Worm (Caenorhabditis elegans): ENCODE measurements around the gene C28G1.6.
A peak's percentile ranks its signal among the peaks of the same experiment; 100 is the strongest.

Gene C28G1.6

DNA sequence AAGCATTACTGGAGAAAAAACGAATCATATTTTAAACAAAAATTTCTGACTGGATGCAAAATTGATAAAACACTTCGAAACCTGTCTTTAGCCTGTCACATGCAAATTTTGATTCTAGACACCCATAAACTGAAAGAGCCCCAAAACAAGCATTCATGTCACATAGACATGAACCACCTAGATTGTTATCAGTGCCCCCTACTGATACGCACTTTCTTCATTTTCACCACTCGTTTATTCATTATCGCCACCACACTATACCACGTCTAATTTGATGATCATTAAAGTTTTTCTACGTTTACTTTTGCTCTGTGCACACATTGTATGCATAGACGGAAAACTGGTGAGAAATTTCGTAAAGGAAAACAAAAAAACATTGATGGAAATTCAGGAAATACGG, 19.1 kb downstream of the C28G1.6 start, which contains the start of gene cnnm-2:
TSS of gene cnnm-2 (plus strand) at position 190 of the 400 bp plus-strand sequence.
- TF ChIP-seq elt-2 (tag; optimal IDR thresholded peaks at IDR 0.05) (peak; percentile 65), pqm-1 (tag; optimal IDR thresholded peaks at IDR 0.05) (peak; percentile 14), snpc-4 (tag; optimal IDR thresholded peaks at IDR 0.05) (no peak), lin-35 (GFP tag; optimal IDR thresholded peaks at IDR 0.05) (peak in 1 of 2 experiments; percentile 30)

- TF ChIP-seq aha-1 (tag; optimal IDR thresholded peaks at IDR 0.05), result no peak
- TF ChIP-seq nhr-76 (tag; optimal IDR thresholded peaks at IDR 0.05), result peak; percentile 7
- no peak for TF ChIP-seq nhr-12 (tag; optimal IDR thresholded peaks at IDR 0.05)
- TF ChIP-seq skn-1 (tag; optimal IDR thresholded peaks at IDR 0.05), result peak; percentile 76
- no peak for TF ChIP-seq hlh-4 (tag; optimal IDR thresholded peaks at IDR 0.05)
- no peak for TF ChIP-seq C34B4.2 (tag; optimal IDR thresholded peaks at IDR 0.05)
- no peak for TF ChIP-seq lin-39 (tag; optimal IDR thresholded peaks at IDR 0.05)
- TF ChIP-seq dpl-1 (GFP tag; optimal IDR thresholded peaks at IDR 0.05), result peak; percentile 22 to 40 (median 29)
- no peak for TF ChIP-seq sup-37 (GFP tag; optimal IDR thresholded peaks at IDR 0.05)
- TF ChIP-seq pag-3 (tag; optimal IDR thresholded peaks at IDR 0.05; ENCODE audit: borderline replicate concordance, insufficient read depth), result no peak
- TF ChIP-seq elt-2 (tag; optimal IDR thresholded peaks at IDR 0.05), result peak; percentile 80
- peak; percentile 69 for TF ChIP-seq mab-9 (GFP tag; IDR thresholded peaks at IDR 0.05)
- peak; percentile 94 for TF ChIP-seq mep-1 (tag; optimal IDR thresholded peaks at IDR 0.05)
- TF ChIP-seq unc-86 (tag; optimal IDR thresholded peaks at IDR 0.05), result peak; percentile 91
- peak; percentile 66 for TF ChIP-seq nhr-237 (tag; optimal IDR thresholded peaks at IDR 0.05)
- TF ChIP-seq fkh-8 (tag; optimal IDR thresholded peaks at IDR 0.05), result peak; percentile 96
- no peak for TF ChIP-seq nhr-84 (tag; optimal IDR thresholded peaks at IDR 0.05)
- TF ChIP-seq unc-62 (GFP tag; optimal IDR thresholded peaks at IDR 0.05), result no peak
- TF ChIP-seq lin-35 (GFP tag; optimal IDR thresholded peaks at IDR 0.05), result peak; percentile 63 to 81
- TF ChIP-seq lin-15B (tag; optimal IDR thresholded peaks at IDR 0.05), result no peak
- TF ChIP-seq hpl-2 (GFP tag; optimal IDR thresholded peaks at IDR 0.05), result peak; percentile 27
- TF ChIP-seq ceh-63 (GFP tag; optimal IDR thresholded peaks at IDR 0.05), result no peak
- peak; percentile 63 for TF ChIP-seq lin-13 (GFP tag; optimal IDR thresholded peaks at IDR 0.05)
- TF ChIP-seq rnt-1 (tag; optimal IDR thresholded peaks at IDR 0.05), result peak; percentile 71
- 0 out of 2 replicates have a peak, but pooled peaks have one; percentile 34 for TF ChIP-seq grh-1 (GFP tag; IDR thresholded peaks at IDR 0.05)
- TF ChIP-seq isw-1 (GFP tag; IDR thresholded peaks at IDR 0.05), result peak; percentile 71
- peak; percentile 78 for TF ChIP-seq xbp-1 (tag; optimal IDR thresholded peaks at IDR 0.05)
- peak; percentile 69 to 95 for TF ChIP-seq mdl-1 (tag; optimal IDR thresholded peaks at IDR 0.05)
- peak; percentile 75 for TF ChIP-seq C16A3.4 (tag; optimal IDR thresholded peaks at IDR 0.05)
- TF ChIP-seq egl-27 (tag; optimal IDR thresholded peaks at IDR 0.05), result peak in 1 of 2 experiments; percentile 57
- no peak for TF ChIP-seq tlp-1 (tag; optimal IDR thresholded peaks at IDR 0.05)
- TF ChIP-seq sptf-1 (tag; optimal IDR thresholded peaks at IDR 0.05), result no peak
- peak; percentile 89 for TF ChIP-seq egl-13 (tag; optimal IDR thresholded peaks at IDR 0.05)
- peak; percentile 85 for TF ChIP-seq tbx-2 (tag; optimal IDR thresholded peaks at IDR 0.05)
- TF ChIP-seq ztf-4 (tag; optimal IDR thresholded peaks at IDR 0.05), result peak; percentile 59
- TF ChIP-seq snpc-4 (tag; optimal IDR thresholded peaks at IDR 0.05), result peak; percentile 62
- no peak for TF ChIP-seq vab-15 (tag; optimal IDR thresholded peaks at IDR 0.05)
- TF ChIP-seq nhr-77 (tag; optimal IDR thresholded peaks at IDR 0.05), result peak; percentile 72
- TF ChIP-seq unc-130 (tag; optimal IDR thresholded peaks at IDR 0.05), result no peak
- TF ChIP-seq lsy-2 (tag; optimal IDR thresholded peaks at IDR 0.05), result peak; percentile 65 to 85
- no peak for TF ChIP-seq ceh-90 (tag; optimal IDR thresholded peaks at IDR 0.05)
- peak; percentile 99 for TF ChIP-seq lin-14 (GFP tag; optimal IDR thresholded peaks at IDR 0.05)
- peak; percentile 87 for TF ChIP-seq swsn-7 (tag; optimal IDR thresholded peaks at IDR 0.05)
- peak; percentile 82 for TF ChIP-seq nhr-85 (tag)
- TF ChIP-seq zag-1 (tag; optimal IDR thresholded peaks at IDR 0.05), result no peak
- TF ChIP-seq zip-4 (GFP tag; optimal IDR thresholded peaks at IDR 0.05), result peak; percentile 32
- TF ChIP-seq lir-3 (tag; optimal IDR thresholded peaks at IDR 0.05; ENCODE audit: poor library complexity), result no peak
- no peak for TF ChIP-seq C04F5.9 (tag; optimal IDR thresholded peaks at IDR 0.05)
- peak; percentile 88 for TF ChIP-seq jun-1 (tag; optimal IDR thresholded peaks at IDR 0.05)
- TF ChIP-seq unc-98 (GFP tag; IDR thresholded peaks at IDR 0.05), result no peak
These were observed 20.2 kb downstream of the C28G1.6 start, which contains the start of gene R04E5.9 for ce11 chrX:8810908-8811307. Gene R04E5.9, minus strand, starts transcription at chrX:8811142.
